Worm (Caenorhabditis elegans): ENCODE results near the gene nhr-98.

nhr-98 gene

DNA sequence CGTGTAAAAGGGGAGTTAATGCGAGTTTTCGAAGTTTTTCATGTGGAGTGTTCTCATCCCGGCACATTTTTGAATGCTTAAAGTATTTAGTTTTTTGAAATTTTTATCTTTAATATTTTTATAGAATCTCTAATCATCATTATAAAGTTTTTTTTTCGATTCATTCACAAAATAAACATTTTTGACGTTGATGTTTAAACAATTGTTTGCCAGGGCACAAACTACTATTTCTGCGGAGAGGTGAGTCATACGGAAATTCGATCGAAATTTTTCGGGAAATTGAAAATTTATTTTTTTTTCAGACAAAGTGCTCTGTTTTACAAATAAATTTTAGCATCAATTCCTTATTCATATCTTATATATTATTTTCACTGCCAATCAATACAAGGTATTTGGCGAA lies at the start of gene nhr-98:
Gene nhr-98, plus strand, starts transcription at position 301 of the 400 bp plus-strand sequence.
- no peak for TF ChIP-seq unc-62 (GFP tag; optimal IDR thresholded peaks at IDR 0.05)

DNA sequence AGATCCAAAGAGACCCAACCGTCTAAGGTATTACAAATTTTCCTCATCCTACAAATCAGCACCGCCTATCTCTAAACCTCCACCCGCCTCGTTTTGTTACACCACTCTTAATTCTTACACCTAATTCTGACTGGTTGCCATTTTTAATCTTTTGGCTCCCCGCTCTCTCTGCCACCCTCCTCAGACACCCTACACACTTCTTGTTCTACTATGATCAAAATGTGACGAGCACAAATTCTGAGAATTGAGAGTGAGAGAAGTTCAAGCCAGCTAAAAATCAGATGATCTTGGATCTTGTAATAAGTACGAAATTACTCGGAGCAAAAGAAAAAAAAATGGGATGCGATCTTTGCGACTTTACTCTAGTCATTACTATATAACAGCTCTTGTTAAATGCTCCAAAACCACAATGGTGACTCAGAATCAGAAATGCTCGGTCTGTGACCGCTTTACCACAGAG lies 49.4 kb upstream of the nhr-98 start, which contains the start of gene nhr-252:
Gene nhr-252, plus strand, starts transcription at position 410 of the 460 bp plus-strand sequence.
- TF ChIP-seq unc-62 (GFP tag; optimal IDR thresholded peaks at IDR 0.05) = no peak

DNA sequence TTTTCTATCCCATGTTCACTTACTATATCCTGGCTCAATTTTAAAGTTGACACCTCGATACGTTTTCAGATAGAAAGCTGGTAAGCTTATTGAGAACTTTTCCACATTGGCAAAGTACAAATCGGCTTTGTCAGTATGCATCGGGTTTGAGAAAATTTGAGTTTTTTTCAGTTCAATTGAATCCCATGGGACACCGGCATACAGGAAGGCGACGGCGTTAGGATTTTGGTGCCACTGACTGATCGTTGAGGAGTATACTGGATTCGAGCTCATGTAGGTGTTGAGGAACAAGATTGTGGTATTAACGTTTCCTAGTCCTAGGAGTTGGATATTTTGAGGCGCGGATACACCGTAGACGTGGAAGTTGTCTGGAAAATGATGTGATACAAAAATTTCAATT lies 40.8 kb upstream of the nhr-98 start:
- TF ChIP-seq unc-62 (GFP tag; optimal IDR thresholded peaks at IDR 0.05) = no peak

DNA sequence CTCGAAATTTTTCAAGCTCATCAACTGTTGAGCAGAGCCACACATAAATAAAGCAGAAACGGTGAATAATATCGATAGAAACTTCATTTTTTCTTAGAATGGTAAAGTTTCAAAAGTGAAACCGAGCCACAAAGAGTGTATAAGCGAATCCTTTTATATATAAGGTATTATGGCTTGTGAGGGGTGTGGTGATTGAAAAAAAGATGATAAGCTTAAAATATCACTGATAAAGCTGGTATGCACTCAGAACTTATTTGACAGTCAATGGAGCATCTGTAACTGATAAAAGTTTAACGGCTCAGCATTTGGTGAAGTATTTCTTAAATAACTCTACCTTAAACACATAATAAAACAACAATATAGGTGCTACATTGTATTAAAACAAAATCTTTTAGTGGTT lies 39.0 kb upstream of the nhr-98 start, which contains the start of gene dod-19:
Gene dod-19, minus strand, starts transcription at position 130 of the 400 bp plus-strand sequence.
- no peak for TF ChIP-seq unc-62 (GFP tag; optimal IDR thresholded peaks at IDR 0.05)

DNA sequence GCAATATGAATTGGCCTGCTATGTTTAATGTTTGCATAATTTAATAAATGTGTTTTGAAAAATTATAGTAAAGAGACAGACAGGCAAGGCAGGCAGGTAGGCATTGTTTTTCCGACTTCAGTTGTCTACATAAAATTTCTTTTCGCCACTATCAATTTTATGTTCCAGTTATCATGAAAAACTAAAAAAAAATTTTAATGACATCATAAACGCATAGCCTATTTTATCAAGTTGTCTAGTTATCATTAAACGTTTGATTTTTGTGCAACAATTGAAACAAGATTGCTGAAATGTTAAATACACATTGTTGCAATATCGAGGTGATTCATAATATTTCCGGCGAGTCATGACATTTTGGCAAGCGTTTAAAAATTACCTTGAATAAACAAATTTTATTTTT lies 38.6 kb upstream of the nhr-98 start:
- no peak for TF ChIP-seq unc-62 (GFP tag; optimal IDR thresholded peaks at IDR 0.05)

DNA sequence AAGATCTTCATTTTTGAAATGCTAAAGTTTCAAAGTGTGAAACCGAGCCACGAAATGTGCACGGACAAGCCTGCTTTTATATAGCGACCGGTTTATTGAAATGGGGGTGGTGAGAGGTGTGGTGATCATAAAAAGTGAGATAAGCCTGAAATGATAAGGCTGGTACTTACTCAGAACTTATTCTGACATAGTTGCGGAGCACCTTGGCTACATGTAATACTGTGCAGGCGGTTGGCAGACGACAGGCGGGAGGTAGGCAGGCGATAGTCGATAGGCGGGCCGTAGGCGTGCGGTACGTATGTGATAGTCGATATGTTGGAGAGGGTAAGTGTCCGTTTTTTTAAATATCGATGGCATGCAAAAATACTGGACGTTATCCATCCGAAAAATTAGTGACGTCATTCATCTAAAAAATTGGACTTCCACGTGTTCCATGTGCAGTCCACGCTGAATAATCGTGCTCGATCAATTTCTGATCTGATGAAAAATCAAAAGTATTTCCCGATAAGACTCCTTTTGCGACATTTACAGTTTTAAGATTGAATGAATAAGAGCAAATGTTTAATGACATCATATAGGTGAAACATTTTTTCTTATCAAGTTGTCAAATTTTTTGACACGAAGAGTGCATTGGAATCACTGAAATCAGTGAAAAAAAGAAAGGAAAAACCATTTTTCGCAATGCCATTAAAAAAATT lies 35.9 kb upstream of the nhr-98 start, which contains the start of gene irg-8:
Gene irg-8, minus strand, starts transcription at position 51 of the 698 bp plus-strand sequence.
- no peak for TF ChIP-seq unc-62 (GFP tag; optimal IDR thresholded peaks at IDR 0.05)

DNA sequence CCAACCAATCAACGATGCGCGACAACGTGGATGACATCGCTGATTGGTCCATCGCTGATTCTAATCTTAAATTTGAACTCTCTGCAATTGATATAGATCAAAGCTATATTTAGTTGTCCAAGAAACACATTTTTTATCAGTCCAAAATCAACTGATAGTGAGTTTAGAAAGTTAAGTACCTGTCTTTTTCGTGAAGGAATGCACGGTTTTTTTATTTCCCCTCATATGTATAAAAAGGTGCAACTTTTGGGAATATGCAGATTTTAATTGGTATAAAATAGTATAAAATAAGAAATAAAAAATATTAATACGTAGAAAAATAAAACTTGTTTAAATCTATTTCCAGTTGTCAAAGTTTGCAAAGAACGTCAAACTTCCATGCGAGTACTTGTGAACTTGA lies 35.2 kb upstream of the nhr-98 start, which contains the start of gene Y39D8A.1:
Gene Y39D8A.1, plus strand, starts transcription at position 301 of the 400 bp plus-strand sequence.
- TF ChIP-seq unc-62 (GFP tag; optimal IDR thresholded peaks at IDR 0.05) = no peak

DNA sequence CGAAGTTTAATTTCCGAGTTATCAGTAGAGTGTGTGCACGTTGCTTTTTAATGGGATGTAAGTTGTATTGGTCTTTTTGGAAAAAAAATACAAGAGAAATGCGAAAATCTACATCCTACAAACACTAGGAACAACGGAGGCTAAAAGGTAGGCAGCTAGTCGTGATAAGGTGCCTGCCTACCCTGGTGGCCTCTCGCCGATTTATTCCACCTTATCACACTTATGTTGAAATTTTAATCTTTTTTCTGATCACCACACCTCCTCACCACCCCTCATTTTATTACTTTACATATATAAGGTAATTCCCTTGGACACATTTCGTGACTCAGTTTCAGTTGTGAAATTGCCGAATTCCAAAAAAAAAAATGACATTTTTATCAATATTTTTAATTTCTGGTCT lies 31.5 kb upstream of the nhr-98 start, which contains the start of gene dod-20:
Gene dod-20, plus strand, starts transcription at position 301 of the 400 bp plus-strand sequence.
- no peak for TF ChIP-seq unc-62 (GFP tag; optimal IDR thresholded peaks at IDR 0.05)

DNA sequence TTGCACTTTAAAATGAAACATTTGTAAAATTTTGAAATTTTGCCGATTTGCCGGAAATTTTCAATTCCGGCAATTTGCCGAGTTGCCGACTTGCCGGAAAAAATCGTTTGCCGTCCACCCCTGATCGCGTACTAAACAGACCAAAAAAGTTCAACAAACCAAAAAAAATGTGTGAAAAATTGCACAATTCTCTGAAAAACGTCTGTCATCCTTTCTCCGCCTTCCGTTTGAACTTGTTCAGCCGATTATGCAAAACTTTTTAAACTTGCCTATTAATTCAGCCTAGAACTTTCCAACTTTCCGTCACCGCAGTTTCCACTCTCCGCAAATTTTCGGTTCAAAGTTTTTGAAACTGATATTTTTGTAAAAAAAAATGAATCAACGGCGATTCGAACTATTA lies 29.5 kb upstream of the nhr-98 start, which contains the start of gene B0554.5:
Gene B0554.5, plus strand, starts transcription at position 301 of the 400 bp plus-strand sequence.
- no peak for TF ChIP-seq unc-62 (GFP tag; optimal IDR thresholded peaks at IDR 0.05)

DNA sequence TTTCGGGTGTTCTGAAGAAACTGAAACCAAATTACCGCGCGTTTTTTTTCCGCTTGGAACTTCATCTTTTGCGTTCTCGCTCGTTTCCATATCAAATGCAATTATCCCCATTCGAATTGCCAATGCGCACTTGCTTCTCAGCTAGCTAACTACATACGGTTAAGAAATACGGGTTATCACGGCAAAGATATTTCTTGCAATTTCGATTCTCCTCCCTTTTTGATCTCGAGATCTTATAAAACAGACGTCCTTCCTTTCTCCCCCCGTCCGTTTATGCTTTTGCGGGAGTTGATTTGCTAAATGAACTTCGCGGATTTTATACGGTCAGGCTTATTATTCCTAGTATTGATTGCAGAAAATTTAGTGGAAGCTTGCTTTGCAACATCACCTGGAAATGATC lies 24.8 kb upstream of the nhr-98 start, which contains the start of gene B0554.4:
Gene B0554.4, plus strand, starts transcription at position 301 of the 400 bp plus-strand sequence.
- no peak for TF ChIP-seq unc-62 (GFP tag; optimal IDR thresholded peaks at IDR 0.05)

DNA sequence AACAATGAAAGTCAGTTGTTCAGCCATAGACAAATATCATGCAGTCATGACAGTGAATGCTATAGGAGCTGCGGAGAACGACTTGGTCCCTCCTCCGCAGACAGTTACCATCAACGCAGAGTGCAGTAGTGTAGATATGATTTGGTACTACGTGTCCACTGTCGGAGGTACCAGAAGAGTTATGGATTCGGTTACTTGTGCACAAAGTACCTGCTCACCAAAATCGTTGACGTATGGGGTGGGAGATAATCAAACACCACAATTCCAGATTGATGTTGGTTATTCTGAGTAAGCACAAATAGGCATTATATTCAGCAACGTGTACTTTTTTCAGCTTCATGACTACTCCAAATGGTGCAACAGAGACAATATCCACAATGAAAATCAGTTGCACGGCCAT lies 20.7 kb upstream of the nhr-98 start:
- TF ChIP-seq unc-62 (GFP tag; optimal IDR thresholded peaks at IDR 0.05) = no peak

DNA sequence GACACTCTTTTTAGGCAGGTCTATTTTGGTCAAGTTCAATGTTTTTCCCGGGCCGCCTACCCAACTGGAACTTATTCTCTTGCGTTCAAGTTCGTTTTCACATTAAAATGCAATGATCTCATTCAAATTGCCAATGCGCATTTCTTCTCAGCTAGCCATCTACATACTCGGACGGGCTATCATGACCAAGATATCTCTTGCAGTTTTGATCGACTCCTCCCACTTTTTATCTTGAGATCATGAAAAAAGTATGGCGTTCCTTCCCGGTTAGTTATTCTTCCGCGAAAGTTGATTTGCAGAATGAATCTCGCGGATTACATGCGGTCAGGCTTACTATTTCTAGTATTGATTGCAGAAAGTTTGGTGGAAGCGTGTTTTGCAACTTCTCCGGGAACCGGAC lies 19.8 kb upstream of the nhr-98 start, which contains the start of gene B0554.2:
Gene B0554.2, plus strand, starts transcription at position 301 of the 400 bp plus-strand sequence.
- no peak for TF ChIP-seq unc-62 (GFP tag; optimal IDR thresholded peaks at IDR 0.05)

DNA sequence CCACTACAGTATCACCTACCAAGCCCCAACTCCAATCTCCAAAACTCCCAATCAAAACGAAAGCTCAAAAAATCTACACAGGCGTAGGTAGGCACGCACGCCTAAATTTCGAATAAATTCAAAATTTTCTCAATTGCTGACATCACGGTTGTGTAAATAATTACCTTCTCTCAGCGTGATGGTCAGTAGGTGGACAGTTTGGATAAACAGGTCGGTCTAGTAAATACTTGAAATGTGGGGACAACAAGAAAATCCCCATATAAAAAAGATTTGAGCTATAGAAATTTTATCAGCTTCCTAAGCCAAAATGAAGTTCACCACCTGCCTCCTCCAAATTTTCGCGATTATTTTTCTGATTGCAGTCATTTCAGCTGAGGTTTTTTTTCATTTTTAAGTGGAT lies 15.6 kb upstream of the nhr-98 start, which contains the start of gene B0554.1:
Gene B0554.1, plus strand, starts transcription at position 301 of the 400 bp plus-strand sequence.
- no peak for TF ChIP-seq unc-62 (GFP tag; optimal IDR thresholded peaks at IDR 0.05)

DNA sequence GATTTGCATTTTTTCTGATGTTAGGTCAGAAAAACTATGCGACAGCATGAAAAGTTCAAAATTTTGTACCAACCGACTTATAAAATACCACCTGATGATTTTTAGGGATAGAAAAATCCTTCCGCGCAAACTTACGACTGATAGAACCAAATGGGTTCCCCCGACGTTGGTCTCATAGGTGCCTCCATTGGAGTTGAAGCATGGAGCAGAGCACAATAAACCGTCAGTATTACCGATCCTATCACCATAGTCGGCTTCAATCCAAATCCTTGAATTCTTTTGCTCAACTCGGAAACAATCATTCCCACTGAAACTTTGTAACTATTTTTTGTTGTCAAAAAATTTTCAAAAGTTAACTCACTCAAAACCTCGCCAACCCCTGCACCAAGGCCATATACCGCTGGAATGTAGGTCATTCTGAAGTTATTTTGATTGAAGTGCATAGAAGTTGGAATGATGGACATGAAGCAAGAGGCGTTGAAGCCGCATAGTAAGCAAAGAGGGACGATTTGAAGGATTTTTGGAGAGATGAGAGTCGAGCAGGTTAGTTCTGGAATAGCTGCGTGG lies 14.4 kb upstream of the nhr-98 start:
- TF ChIP-seq unc-62 (GFP tag; optimal IDR thresholded peaks at IDR 0.05) = no peak

DNA sequence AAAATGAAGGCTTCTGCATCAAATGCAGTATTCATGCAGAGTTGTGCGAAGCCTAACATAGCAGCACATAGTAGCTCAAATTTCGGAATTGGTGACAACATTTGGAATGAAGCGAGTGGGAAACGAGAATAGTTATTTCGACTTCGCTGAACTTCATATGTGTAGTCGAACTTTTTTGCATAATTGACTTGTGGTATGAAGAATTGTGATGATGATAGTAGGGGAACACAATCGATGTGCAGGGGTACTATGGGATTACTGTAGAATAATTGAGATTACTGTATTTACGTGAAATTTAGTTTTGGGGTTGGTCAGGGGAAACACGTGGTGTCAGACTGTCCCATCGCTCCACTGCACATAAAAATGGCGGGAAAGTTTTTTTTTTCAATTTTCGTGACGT lies 12.7 kb upstream of the nhr-98 start, which contains the start of gene B0554.7:
Gene B0554.7, minus strand, starts transcription at position 101 of the 400 bp plus-strand sequence.
- no peak for TF ChIP-seq unc-62 (GFP tag; optimal IDR thresholded peaks at IDR 0.05)

DNA sequence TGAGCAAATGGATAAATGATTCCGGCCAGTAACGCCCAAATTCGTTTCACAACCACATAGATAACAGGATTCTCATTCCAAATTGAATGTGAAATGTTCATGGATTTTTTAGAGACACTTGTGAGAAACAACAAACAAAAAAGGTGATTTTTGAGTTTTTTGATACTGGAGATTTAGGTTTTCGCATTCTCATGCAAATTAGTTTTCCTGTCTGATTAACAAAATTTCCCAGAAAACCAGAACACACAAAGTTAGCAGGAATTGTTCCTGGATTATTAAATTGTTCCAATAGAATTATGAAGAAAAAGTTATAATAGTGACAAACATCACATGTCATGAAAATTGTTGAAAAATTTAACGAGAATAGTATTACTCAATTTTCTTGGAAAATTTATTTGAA lies 10.5 kb upstream of the nhr-98 start, which contains the start of gene srh-33:
Gene srh-33, minus strand, starts transcription at position 101 of the 400 bp plus-strand sequence.
- no peak for TF ChIP-seq unc-62 (GFP tag; optimal IDR thresholded peaks at IDR 0.05)

All from whole organism, dauer.